Fruit fly (Drosophila melanogaster): Measurements from ENCODE around the gene CG7299.

Gene CG7299

dm6 chr2L:10728751-10729150 lies 44.5 kb upstream of the CG7299 start, which contains the start of gene CG6443 (continued):
- peak; percentile 67 for TF ChIP-seq CG14860 (GFP tag; IDR thresholded peaks at IDR 0.05; ENCODE audit: partially characterized antibody)
- no peak for TF ChIP-seq az2 (GFP tag; optimal IDR thresholded peaks at IDR 0.05)
- no peak for TF ChIP-seq CG9727 (GFP tag; optimal IDR thresholded peaks at IDR 0.05)
- TF ChIP-seq Pdp1 (GFP tag; optimal IDR thresholded peaks at IDR 0.05) = peak in 1 of 2 experiments; percentile 12
- TF ChIP-seq H15 (GFP tag; IDR thresholded peaks at IDR 0.05) = no peak
- TF ChIP-seq Neu2 (GFP tag; optimal IDR thresholded peaks at IDR 0.05; ENCODE audit: borderline replicate concordance) = no peak
- peak; percentile 3 for TF ChIP-seq YL-1 (GFP tag; optimal IDR thresholded peaks at IDR 0.05)
- TF ChIP-seq cas (GFP tag; IDR thresholded peaks at IDR 0.05) = no peak
- no peak for TF ChIP-seq CG6175 (GFP tag; IDR thresholded peaks at IDR 0.05)
- no peak for TF ChIP-seq CG12071 (GFP tag; optimal IDR thresholded peaks at IDR 0.05)
- no peak for TF ChIP-seq hth (optimal IDR thresholded peaks at IDR 0.05)
- TF ChIP-seq disco-r (GFP tag; optimal IDR thresholded peaks at IDR 0.05) = no peak
- TF ChIP-seq CG2202 (tag; optimal IDR thresholded peaks at IDR 0.05) = no peak
- no peak for TF ChIP-seq ap (GFP tag; IDR thresholded peaks at IDR 0.05)
- no peak for TF ChIP-seq D19A (tag; optimal IDR thresholded peaks at IDR 0.05)
- TF ChIP-seq CG10959 (GFP tag; IDR thresholded peaks at IDR 0.05) = no peak
- no peak for TF ChIP-seq lab (GFP tag; optimal IDR thresholded peaks at IDR 0.05)
- no peak for TF ChIP-seq CHES-1-like (GFP tag; optimal IDR thresholded peaks at IDR 0.05)
- TF ChIP-seq CG18011 (GFP tag; optimal IDR thresholded peaks at IDR 0.05) = no peak
- TF ChIP-seq Bgb (GFP tag; IDR thresholded peaks at IDR 0.05; ENCODE audit: partially characterized antibody) = peak; percentile 75
- TF ChIP-seq TFAM (GFP tag; optimal IDR thresholded peaks at IDR 0.05) = no peak
- no peak for TF ChIP-seq CG6683 (GFP tag; optimal IDR thresholded peaks at IDR 0.05)
- TF ChIP-seq Tbp (GFP tag; optimal IDR thresholded peaks at IDR 0.05) = no peak
- TF ChIP-seq pros (GFP tag; optimal IDR thresholded peaks at IDR 0.05) = no peak
- TF ChIP-seq tx (GFP tag; optimal IDR thresholded peaks at IDR 0.05) = no peak
- TF ChIP-seq bsh (GFP tag; optimal IDR thresholded peaks at IDR 0.05) = no peak
- TF ChIP-seq CG3726 (GFP tag; IDR thresholded peaks at IDR 0.05) = no peak
- TF ChIP-seq CG1233 (GFP tag; optimal IDR thresholded peaks at IDR 0.05) = no peak
- TF ChIP-seq CG11560 (tag; IDR thresholded peaks at IDR 0.05) = peak; percentile 97
- TF ChIP-seq CG6254 (GFP tag; optimal IDR thresholded peaks at IDR 0.05) = no peak
- no peak for TF ChIP-seq Oli (tag; optimal IDR thresholded peaks at IDR 0.05)
- no peak for TF ChIP-seq Hsf (GFP tag; optimal IDR thresholded peaks at IDR 0.05)
- no peak for TF ChIP-seq gt (GFP tag; IDR thresholded peaks at IDR 0.05)
- peak; percentile 1 for TF ChIP-seq HmgZ (tag; optimal IDR thresholded peaks at IDR 0.05)
- peak; percentile 31 for TF ChIP-seq Ets97D (GFP tag; optimal IDR thresholded peaks at IDR 0.05)
- TF ChIP-seq ac (GFP tag; optimal IDR thresholded peaks at IDR 0.05) = no peak
- no peak for TF ChIP-seq slbo (GFP tag; IDR thresholded peaks at IDR 0.05)
- TF ChIP-seq zen2 (GFP tag; IDR thresholded peaks at IDR 0.05; ENCODE audit: partially characterized antibody) = peak; percentile 8; the same call in 1 of the 3 replicates
- no peak for TF ChIP-seq Ptx1 (GFP tag; IDR thresholded peaks at IDR 0.05)
- peak; percentile 68 for TF ChIP-seq CG15514 (GFP tag; optimal IDR thresholded peaks at IDR 0.05)
- no peak for TF ChIP-seq kah (GFP tag; optimal IDR thresholded peaks at IDR 0.05)
- no peak for TF ChIP-seq fd64A (GFP tag; optimal IDR thresholded peaks at IDR 0.05)
- TF ChIP-seq CG16779 (GFP tag; IDR thresholded peaks at IDR 0.05) = no peak
- peak; percentile 89 for TF ChIP-seq stwl (tag; optimal IDR thresholded peaks at IDR 0.05)
- TF ChIP-seq CG15269 (tag; optimal IDR thresholded peaks at IDR 0.05) = no peak
- TF ChIP-seq Jarid2 (GFP tag; optimal IDR thresholded peaks at IDR 0.05) = no peak
- TF ChIP-seq CTCF (GFP tag; optimal IDR thresholded peaks at IDR 0.05) = no peak
- 0 out of 3 replicates have a peak, but pooled peaks have one; percentile 20 for TF ChIP-seq hb (GFP tag; IDR thresholded peaks at IDR 0.05; ENCODE audit: partially characterized antibody)
- TF ChIP-seq dm (GFP tag; optimal IDR thresholded peaks at IDR 0.05) = no peak
- TF ChIP-seq Med (GFP tag) = no peak
- TF ChIP-seq CG7745 (tag; optimal IDR thresholded peaks at IDR 0.05) = no peak
- TF ChIP-seq CG18619 (GFP tag; optimal IDR thresholded peaks at IDR 0.05) = no peak

Data from whole organism, embryonic.